Worm (Caenorhabditis elegans): ENCODE measurements around the gene F54F7.9.

- TF ChIP-seq lin-39 (tag; optimal IDR thresholded peaks at IDR 0.05) (no peak), aly-2 (tag; optimal IDR thresholded peaks at IDR 0.05) (no peak), zag-1 (tag; optimal IDR thresholded peaks at IDR 0.05) (no peak), elt-2 (tag; optimal IDR thresholded peaks at IDR 0.05) (no peak), nhr-25 (tag; optimal IDR thresholded peaks at IDR 0.05) (no peak), unc-62 (GFP tag; optimal IDR thresholded peaks at IDR 0.05) (no peak), nhr-28 (tag; optimal IDR thresholded peaks at IDR 0.05) (no peak), nhr-237 (tag; optimal IDR thresholded peaks at IDR 0.05) (no peak)
Measured at ce11 chrX:11816825-11817224, 31.7 kb downstream of the F54F7.9 start.
